Worm (Caenorhabditis elegans): Measurements from ENCODE around the gene hot-4.

Gene hot-4

DNA sequence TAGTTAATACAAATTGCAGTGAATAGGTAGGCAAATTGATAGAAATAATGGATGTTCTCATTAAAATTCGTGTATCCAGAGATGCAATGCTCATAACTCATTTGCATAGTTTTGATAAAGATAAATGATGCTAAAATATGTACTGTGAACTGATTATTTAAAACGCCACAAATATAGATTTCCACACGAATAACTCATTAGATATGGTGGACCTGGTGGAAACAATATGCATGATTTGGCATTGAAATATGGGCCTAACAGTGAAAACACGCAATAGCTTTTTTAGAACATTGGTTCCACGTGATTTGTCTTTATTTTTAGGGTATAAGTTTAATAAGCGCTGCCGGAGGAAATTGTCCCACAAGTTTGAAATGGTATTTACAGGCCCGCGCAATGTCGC is 53.1 kb downstream of the hot-4 start, which contains the start of gene srg-3:
Gene srg-3 (minus strand): TSS at position 101 of the 400 bp plus-strand sequence.
- TF ChIP-seq nhr-76 (tag; optimal IDR thresholded peaks at IDR 0.05), result no peak
- TF ChIP-seq ceh-83 (GFP tag; optimal IDR thresholded peaks at IDR 0.05), result no peak
- TF ChIP-seq flh-1 (GFP tag; optimal IDR thresholded peaks at IDR 0.05), result no peak
- TF ChIP-seq blmp-1 (tag; optimal IDR thresholded peaks at IDR 0.05), result no peak
- TF ChIP-seq nhr-237 (tag; optimal IDR thresholded peaks at IDR 0.05), result no peak
- no peak for TF ChIP-seq snpc-4 (tag; optimal IDR thresholded peaks at IDR 0.05)
- TF ChIP-seq bed-3 (GFP tag; optimal IDR thresholded peaks at IDR 0.05), result no peak

- TF ChIP-seq snpc-4 (tag; optimal IDR thresholded peaks at IDR 0.05) (no peak), zip-8 (tag; optimal IDR thresholded peaks at IDR 0.05) (no peak), lsy-2 (tag; optimal IDR thresholded peaks at IDR 0.05) (no peak), tbx-8 (GFP tag; optimal IDR thresholded peaks at IDR 0.05) (no peak), nhr-237 (tag; optimal IDR thresholded peaks at IDR 0.05) (no peak), ham-2 (GFP tag; optimal IDR thresholded peaks at IDR 0.05) (no peak), ztf-11 (tag; optimal IDR thresholded peaks at IDR 0.05) (no peak), mep-1 (tag; optimal IDR thresholded peaks at IDR 0.05) (no peak), mab-5 (tag; optimal IDR thresholded peaks at IDR 0.05) (no peak)
These were observed 55.7 kb downstream of the hot-4 start, which contains the start of gene C18F10.2 for ce11 chrIII:6272868-6273267. C18F10.2 (plus strand) TSS chrIII:6273168.
